Fruit fly (Drosophila melanogaster): ENCODE results near the gene CG17321.

The CG17321 gene

DNA sequence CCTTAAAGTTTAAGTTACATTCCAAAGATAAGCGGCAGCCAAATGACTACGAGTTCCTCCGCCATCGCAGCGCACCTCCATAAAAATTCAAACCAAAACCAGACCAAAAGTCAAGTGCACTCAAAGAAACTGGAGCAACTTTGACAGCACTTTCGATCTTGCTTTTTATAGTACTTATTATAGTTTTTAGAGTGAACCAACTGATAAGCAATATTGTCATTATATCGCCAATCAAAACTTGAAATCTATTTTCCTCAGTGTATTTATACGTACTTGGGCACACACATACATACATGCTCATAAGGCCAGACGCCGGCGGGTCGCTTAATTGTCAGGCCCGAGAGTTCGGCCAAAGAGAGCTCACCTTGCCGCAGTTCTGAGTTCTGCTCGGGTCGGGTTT is 45.1 kb downstream of the CG17321 start:
- TF ChIP-seq CG7368 (GFP tag; optimal IDR thresholded peaks at IDR 0.05) (peak; percentile 50), Eip78C (GFP tag) (peak; percentile 92), Met (GFP tag; optimal IDR thresholded peaks at IDR 0.05) (peak; percentile 81), CG8632 (GFP tag; optimal IDR thresholded peaks at IDR 0.05) (peak; percentile 72), Sox102F (GFP tag; optimal IDR thresholded peaks at IDR 0.05) (peak; percentile 81), CG11902 (GFP tag; optimal IDR thresholded peaks at IDR 0.05) (peak; percentile 72), CG8319 (GFP tag; optimal IDR thresholded peaks at IDR 0.05) (peak; percentile 51), Ets21C (GFP tag; optimal IDR thresholded peaks at IDR 0.05) (peak; percentile 69), Hr38 (GFP tag; optimal IDR thresholded peaks at IDR 0.05) (no peak), Hr4 (GFP tag; optimal IDR thresholded peaks at IDR 0.05) (peak; percentile 17), CG6854 (GFP tag; optimal IDR thresholded peaks at IDR 0.05) (no peak), CG6276 (GFP tag; optimal IDR thresholded peaks at IDR 0.05) (no peak), esn (GFP tag; optimal IDR thresholded peaks at IDR 0.05) (peak; percentile 83), fd85E (GFP tag; optimal IDR thresholded peaks at IDR 0.05) (no peak), Blimp-1 (GFP tag; optimal IDR thresholded peaks at IDR 0.05) (peak; percentile 32), Eip93F (GFP tag; optimal IDR thresholded peaks at IDR 0.05) (no peak), CG6163 (GFP tag; IDR thresholded peaks at IDR 0.05) (peak; percentile 83), CG8119 (GFP tag; IDR thresholded peaks at IDR 0.05) (0 out of 3 replicates have a peak, but pooled peaks have one; percentile 17), achi (GFP tag; optimal IDR thresholded peaks at IDR 0.05) (peak; percentile 69), CG16779 (tag; optimal IDR thresholded peaks at IDR 0.05) (no peak), salr (GFP tag; optimal IDR thresholded peaks at IDR 0.05) (peak; percentile 47 to 61), fd59A (GFP tag; optimal IDR thresholded peaks at IDR 0.05) (peak; percentile 72), CG1621 (tag; optimal IDR thresholded peaks at IDR 0.05) (peak; percentile 68), cyc (GFP tag; optimal IDR thresholded peaks at IDR 0.05) (peak; percentile 86), dac (GFP tag; optimal IDR thresholded peaks at IDR 0.05) (no peak), Lpt (GFP tag; optimal IDR thresholded peaks at IDR 0.05) (no peak), CG34406 (GFP tag; optimal IDR thresholded peaks at IDR 0.05) (peak; percentile 77), eg (GFP tag; IDR thresholded peaks at IDR 0.05) (0 out of 3 replicates have a peak, but pooled peaks have one; percentile 21), CG31627 (GFP tag; optimal IDR thresholded peaks at IDR 0.05) (peak; percentile 78), CG11762 (GFP tag; optimal IDR thresholded peaks at IDR 0.05; ENCODE audit: insufficient read depth) (peak; percentile 56), pdm3 (GFP tag; optimal IDR thresholded peaks at IDR 0.05) (peak; percentile 71), CG11294 (GFP tag; IDR thresholded peaks at IDR 0.05) (no peak), ss (GFP tag; optimal IDR thresholded peaks at IDR 0.05) (peak; percentile 52 to 74), CG15336 (GFP tag; IDR thresholded peaks at IDR 0.05) (no peak), net (GFP tag; optimal IDR thresholded peaks at IDR 0.05) (peak; percentile 55), Eip75B (GFP tag; optimal IDR thresholded peaks at IDR 0.05) (peak; percentile 79), CG10631 (GFP tag; optimal IDR thresholded peaks at IDR 0.05) (peak; percentile 72), topi (GFP tag; optimal IDR thresholded peaks at IDR 0.05) (peak; percentile 84), fkh (GFP tag; optimal IDR thresholded peaks at IDR 0.05) (peak; percentile 4), CG3032 (tag; optimal IDR thresholded peaks at IDR 0.05) (peak; percentile 71), OdsH (GFP tag; optimal IDR thresholded peaks at IDR 0.05) (peak; percentile 78), Sox14 (GFP tag; optimal IDR thresholded peaks at IDR 0.05) (peak; percentile 75), CG9139 (GFP tag; optimal IDR thresholded peaks at IDR 0.05) (peak; percentile 62), lz (GFP tag; optimal IDR thresholded peaks at IDR 0.05) (peak; percentile 79), CG3919 (GFP tag; optimal IDR thresholded peaks at IDR 0.05) (peak; percentile 81), vri (GFP tag; optimal IDR thresholded peaks at IDR 0.05) (peak; percentile 62), CG10669 (GFP tag; optimal IDR thresholded peaks at IDR 0.05) (peak; percentile 72), CG32006 (GFP tag; optimal IDR thresholded peaks at IDR 0.05) (peak; percentile 21), Ets96B (tag; optimal IDR thresholded peaks at IDR 0.05) (peak; percentile 79), spab (GFP tag; optimal IDR thresholded peaks at IDR 0.05) (peak; percentile 63), CG6792 (GFP tag; optimal IDR thresholded peaks at IDR 0.05) (peak; percentile 73), acj6 (GFP tag; optimal IDR thresholded peaks at IDR 0.05) (peak; percentile 78)

All from whole organism, prepupa.